Worm (Caenorhabditis elegans) whole organism, L4 larva: ENCODE results near the gene F33G12.7.

Experiments used
- D1046.2 ChIP-seq: fragments of 200-800 bp; sonication (Bioruptor generic); IDR thresholded peaks from 2 replicates; pipeline ENCODE4 v1.3.6; 2022; ENCODE audit warnings: missing genetic modification characterization, missing compliant biosample characterization
- F26F4.8 ChIP-seq: fragments of 200-800 bp; sonication (Bioruptor generic); conservative IDR thresholded peaks from 2 replicates; pipeline ENCODE4 v1.3.6; 2022; ENCODE audit warnings: missing genetic modification characterization, missing compliant biosample characterization
- T20F7.1 ChIP-seq: fragments of 200-800 bp; sonication (Bioruptor generic); optimal IDR thresholded peaks from 2 replicates; lab custom pipeline; 2018; ENCODE audit warnings: mild to moderate bottlenecking, missing genetic modification characterization, missing compliant biosample characterization
- Y105C5A.15 ChIP-seq: fragments of 200-800 bp; sonication (Bioruptor generic); IDR thresholded peaks from 2 replicates; pipeline ENCODE4 v1.3.6; 2022; ENCODE audit warnings: missing genetic modification characterization, missing compliant biosample characterization
- Y75B8A.6 ChIP-seq: fragments of 200-800 bp; sonication (Bioruptor generic); IDR thresholded peaks from 2 replicates; pipeline ENCODE4 v1.3.6; 2022; ENCODE audit warnings: missing genetic modification reagents, missing genetic modification characterization, missing compliant biosample characterization
- ZK546.5 ChIP-seq, 2 experiments: sonication (generic microtip); optimal IDR thresholded peaks; 2 replicates each; lab custom pipeline; 2017; ENCODE audit warnings: missing biosample characterization in 2 of 2, missing genetic modification characterization in 2 of 2
- aha-1 ChIP-seq: fragments of 150-350 bp; peaks from one replicate; lab custom pipeline; 2014; ENCODE audit warnings: missing biosample characterization, missing genetic modification characterization
- ceh-32 ChIP-seq: sonication (generic microtip); optimal IDR thresholded peaks from 2 replicates; lab custom pipeline; 2016; ENCODE audit warnings: mild to moderate bottlenecking, missing genetic modification characterization, missing compliant biosample characterization; ENCODE audit not compliant: poor library complexity
- ceh-82 ChIP-seq: sonication (generic microtip); optimal IDR thresholded peaks from 2 replicates; lab custom pipeline; 2017; ENCODE audit warnings: missing biosample characterization, missing genetic modification characterization
- ces-1 ChIP-seq: fragments of 150-350 bp; sonication (generic microtip); optimal IDR thresholded peaks from 4 replicates; lab custom pipeline; 2014; ENCODE audit warnings: missing biosample characterization, missing genetic modification reagents, missing genetic modification characterization
- cey-2 ChIP-seq: sonication (generic microtip); optimal IDR thresholded peaks from 3 replicates; lab custom pipeline; 2017; ENCODE audit warnings: missing genetic modification characterization, mild to moderate bottlenecking, missing compliant biosample characterization, antibody characterized with exemption, borderline replicate concordance; ENCODE audit not compliant: insufficient read depth
- dmd-6 ChIP-seq: fragments of 200-800 bp; sonication (Bioruptor generic); IDR thresholded peaks from 2 replicates; pipeline ENCODE4 v1.3.6; 2022; ENCODE audit warnings: missing genetic modification reagents, missing genetic modification characterization, missing compliant biosample characterization
- dmd-8 ChIP-seq: fragments of 200-800 bp; sonication (Bioruptor generic); IDR thresholded peaks from 2 replicates; pipeline ENCODE4 v1.3.6; 2022; ENCODE audit warnings: missing genetic modification characterization, missing compliant biosample characterization
- dmd-9 ChIP-seq: fragments of 200-800 bp; sonication (Bioruptor generic); IDR thresholded peaks from 2 replicates; pipeline ENCODE4 v1.3.6; 2022; ENCODE audit warnings: missing genetic modification reagents, missing genetic modification characterization, missing compliant biosample characterization
- dpl-1 ChIP-seq: fragments of 150-350 bp; optimal IDR thresholded peaks from 2 replicates; lab custom pipeline; 2014; ENCODE audit warnings: missing biosample characterization, missing genetic modification reagents, missing genetic modification characterization
- egl-27 ChIP-seq: sonication (generic microtip); optimal IDR thresholded peaks from 3 replicates; lab custom pipeline; 2017; ENCODE audit warnings: missing biosample characterization, missing genetic modification reagents, missing genetic modification characterization
- fkh-10 ChIP-seq: fragments of 150-350 bp; optimal IDR thresholded peaks from 2 replicates; lab custom pipeline; 2014; ENCODE audit warnings: missing biosample characterization, missing genetic modification reagents, missing genetic modification characterization
- fos-1 ChIP-seq: fragments of 150-350 bp; optimal IDR thresholded peaks from 2 replicates; lab custom pipeline; 2014; ENCODE audit warnings: missing biosample characterization, missing genetic modification characterization
- hlh-11 ChIP-seq: fragments of 200-800 bp; sonication (Bioruptor generic); optimal IDR thresholded peaks from 2 replicates; lab custom pipeline; 2018; ENCODE audit warnings: mild to moderate bottlenecking, missing genetic modification characterization, missing compliant biosample characterization
- lin-1 ChIP-seq: fragments of 200-800 bp; sonication (Bioruptor generic); IDR thresholded peaks from 2 replicates; pipeline ENCODE4 v1.3.6; 2022; ENCODE audit warnings: missing genetic modification reagents, missing genetic modification characterization, missing compliant biosample characterization
- lin-29 ChIP-seq: fragments of 200-800 bp; sonication (Bioruptor generic); IDR thresholded peaks from 2 replicates; pipeline ENCODE4 v1.3.6; 2022; ENCODE audit warnings: missing genetic modification reagents, missing genetic modification characterization, missing compliant biosample characterization
- lin-38 ChIP-seq: fragments of 200-800 bp; sonication (Bioruptor generic); IDR thresholded peaks from 2 replicates; pipeline ENCODE4 v1.3.6; 2022; ENCODE audit warnings: missing genetic modification reagents, missing genetic modification characterization, missing compliant biosample characterization
- lin-39 ChIP-seq: fragments of 150-350 bp; optimal IDR thresholded peaks from 2 replicates; lab custom pipeline; 2014; ENCODE audit warnings: missing biosample characterization, missing genetic modification reagents, missing genetic modification characterization
- lir-3 ChIP-seq: sonication (generic microtip); optimal IDR thresholded peaks from 2 replicates; lab custom pipeline; 2016; ENCODE audit warnings: mild to moderate bottlenecking, missing genetic modification characterization, missing compliant biosample characterization
- madf-5 ChIP-seq, 2 experiments: fragments of 200-800 bp; sonication (Bioruptor generic); IDR thresholded peaks; 2 replicates each; pipeline ENCODE4 v1.3.6; 2022; ENCODE audit warnings: missing compliant biosample characterization in 2 of 2, missing genetic modification characterization in 2 of 2
- madf-9 ChIP-seq: fragments of 200-800 bp; sonication (Bioruptor generic); conservative IDR thresholded peaks from 2 replicates; pipeline ENCODE4 v1.3.6; 2022; ENCODE audit warnings: missing genetic modification reagents, missing genetic modification characterization, missing compliant biosample characterization
- mxl-2 ChIP-seq: fragments of 200-800 bp; sonication (Bioruptor generic); conservative IDR thresholded peaks from 2 replicates; pipeline ENCODE4 v1.3.6; 2022; ENCODE audit warnings: missing genetic modification reagents, missing genetic modification characterization, missing compliant biosample characterization
- mxl-3 ChIP-seq: fragments of 200-800 bp; sonication (Bioruptor generic); optimal IDR thresholded peaks from 2 replicates; lab custom pipeline; 2018; ENCODE audit warnings: mild to moderate bottlenecking, missing genetic modification characterization, missing compliant biosample characterization
- nhr-102 ChIP-seq: sonication (generic microtip); optimal IDR thresholded peaks from 2 replicates; lab custom pipeline; 2016; ENCODE audit warnings: mild to moderate bottlenecking, missing genetic modification characterization, moderate library complexity, missing compliant biosample characterization
- nhr-11 ChIP-seq: fragments of 150-350 bp; optimal IDR thresholded peaks from 2 replicates; lab custom pipeline; 2014; ENCODE audit warnings: missing biosample characterization, missing genetic modification characterization
- nhr-28 ChIP-seq: fragments of 150-350 bp; optimal IDR thresholded peaks from 2 replicates; lab custom pipeline; 2014; ENCODE audit warnings: missing biosample characterization, missing genetic modification characterization
- nhr-41 ChIP-seq: fragments of 200-800 bp; sonication (Bioruptor generic); IDR thresholded peaks from 2 replicates; pipeline ENCODE4 v1.3.6; 2022; ENCODE audit warnings: missing genetic modification reagents, missing genetic modification characterization, missing compliant biosample characterization
- php-3 ChIP-seq: fragments of 200-800 bp; sonication (Bioruptor generic); IDR thresholded peaks from 2 replicates; pipeline ENCODE4 v1.3.6; 2022; ENCODE audit warnings: missing genetic modification reagents, missing genetic modification characterization, missing compliant biosample characterization
- skn-1 ChIP-seq: fragments of 150-350 bp; optimal IDR thresholded peaks from 2 replicates; lab custom pipeline; 2014; ENCODE audit warnings: missing biosample characterization, missing genetic modification characterization
- snpc-1.2 ChIP-seq: fragments of 200-800 bp; sonication (Bioruptor generic); IDR thresholded peaks from 2 replicates; pipeline ENCODE4 v1.3.6; 2022; ENCODE audit warnings: missing genetic modification reagents, missing genetic modification characterization, missing compliant biosample characterization
- spr-3 ChIP-seq: fragments of 200-800 bp; sonication (Bioruptor generic); optimal IDR thresholded peaks from 2 replicates; lab custom pipeline; 2018; ENCODE audit warnings: mild to moderate bottlenecking, missing genetic modification characterization, missing compliant biosample characterization
- tra-1 ChIP-seq: fragments of 200-800 bp; sonication (Bioruptor generic); IDR thresholded peaks from 2 replicates; pipeline ENCODE4 v1.3.6; 2022; ENCODE audit warnings: missing genetic modification reagents, missing genetic modification characterization, missing compliant biosample characterization
- vab-7 ChIP-seq: fragments of 200-800 bp; sonication (Bioruptor generic); IDR thresholded peaks from 2 replicates; pipeline ENCODE4 v1.3.6; 2022; ENCODE audit warnings: missing genetic modification reagents, missing genetic modification characterization, missing compliant biosample characterization
- zfp-2 ChIP-seq: sonication (generic microtip); optimal IDR thresholded peaks from 2 replicates; lab custom pipeline; 2016; ENCODE audit warnings: mild to moderate bottlenecking, missing genetic modification characterization, missing compliant biosample characterization
- zfp-3 ChIP-seq: fragments of 200-800 bp; sonication (Bioruptor generic); conservative IDR thresholded peaks from 2 replicates; pipeline ENCODE4 v1.3.6; 2022; ENCODE audit warnings: missing genetic modification reagents, missing genetic modification characterization, missing compliant biosample characterization
- ztf-11 ChIP-seq: fragments of 150-350 bp; optimal IDR thresholded peaks from 2 replicates; lab custom pipeline; 2014; ENCODE audit warnings: missing biosample characterization, missing genetic modification characterization
- ztf-7 ChIP-seq: fragments of 150-350 bp; optimal IDR thresholded peaks from 2 replicates; lab custom pipeline; 2014; ENCODE audit warnings: missing biosample characterization, missing genetic modification characterization

F33G12.7 gene

DNA sequence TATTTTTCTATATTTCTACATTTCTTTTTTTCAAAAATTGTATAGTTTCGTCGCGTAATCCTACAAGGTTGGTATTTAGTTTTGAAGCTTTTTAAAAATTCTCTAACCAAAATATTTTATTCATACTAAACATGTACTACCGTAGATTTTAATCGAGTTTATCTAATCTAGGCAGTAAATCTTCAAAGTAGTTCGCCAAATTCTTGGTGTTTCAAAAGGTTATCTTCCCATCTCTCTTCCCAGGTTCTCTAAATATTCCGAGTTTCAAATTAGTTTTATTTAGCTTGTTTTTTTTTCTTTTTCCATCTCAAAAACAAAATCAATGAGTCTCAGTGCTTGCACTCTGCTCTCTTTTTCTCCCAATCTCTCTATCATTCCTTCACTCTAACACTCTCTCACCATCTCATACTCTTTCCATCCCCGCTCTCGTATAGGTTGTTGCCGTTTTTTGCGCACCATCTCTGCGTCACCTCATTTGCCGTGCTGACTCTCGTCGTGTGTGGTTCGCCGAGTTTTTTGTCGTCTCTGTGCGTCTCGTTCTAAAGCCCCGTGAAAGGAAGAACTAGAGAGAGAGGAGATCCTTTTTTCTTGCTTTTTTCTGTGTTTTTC is 23.4 kb downstream of the F33G12.7 start (continued):
- TF ChIP-seq lir-3 (tag; lab: Kevin White, UChicago) (no peak), egl-27 (tag; lab: Kevin White, UChicago) (no peak), zfp-2 (tag; lab: Kevin White, UChicago) (no peak), nhr-11 (tag; lab: Kevin White, UChicago) (peak; percentile 63), tra-1 (GFP tag; lab: Robert Waterston, UW) (0 out of 2 replicates have a peak, but pooled peaks have one; percentile 3), dmd-8 (GFP tag; lab: Robert Waterston, UW) (no peak), fos-1 (tag; lab: Kevin White, UChicago) (no peak), ces-1 (peak; percentile 33), lin-39 (tag; lab: Kevin White, UChicago) (no peak), D1046.2 (GFP tag; lab: Robert Waterston, UW) (no peak)

DNA sequence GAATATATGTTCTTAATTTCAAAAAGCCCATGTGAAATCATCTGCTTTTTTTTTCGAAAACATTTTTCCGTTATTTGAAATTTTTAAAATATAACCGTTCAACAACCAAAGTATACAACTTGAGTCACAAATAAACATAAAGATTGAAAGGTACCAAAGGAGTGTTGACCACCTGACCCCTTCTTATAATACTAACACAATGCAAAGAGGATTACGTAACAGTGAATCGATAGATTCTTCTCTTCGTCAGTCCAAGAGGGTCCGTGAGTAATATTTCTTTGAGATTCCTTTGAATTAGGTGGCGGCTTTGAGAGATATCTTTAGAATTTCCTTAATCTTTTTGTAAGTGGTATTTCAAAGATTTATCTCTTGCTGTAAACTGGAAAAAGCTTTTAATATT is 24.3 kb downstream of the F33G12.7 start:
- TF ChIP-seq aha-1 (tag; lab: Kevin White, UChicago) (peak; percentile 7), ceh-32 (tag; lab: Kevin White, UChicago) (no peak)

DNA sequence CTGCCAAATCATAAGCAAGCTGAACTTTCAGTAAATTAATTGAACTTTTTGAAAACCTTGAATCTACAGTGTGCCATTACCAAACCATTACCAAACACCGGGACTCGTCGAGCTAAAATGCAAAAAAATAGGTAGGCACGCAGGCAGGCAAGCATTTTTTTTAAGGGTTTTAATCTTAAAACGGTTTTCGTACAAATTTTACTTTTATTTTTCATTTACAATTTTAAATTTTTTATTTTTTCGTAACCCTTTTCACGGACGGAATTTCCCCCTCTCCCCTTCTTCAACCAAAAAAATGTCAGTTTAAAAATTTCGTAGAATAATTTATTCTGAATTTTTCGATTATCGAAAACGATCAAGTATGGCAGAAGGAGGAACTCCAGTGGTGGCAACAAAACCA is 26.1 kb downstream of the F33G12.7 start, which contains the start of gene F59A6.2:
TSS of gene F59A6.2 (plus strand) at position 301 of the 400 bp plus-strand sequence.
- peak; percentile 53 for TF ChIP-seq aha-1 (tag; lab: Kevin White, UChicago)
- TF ChIP-seq zfp-3 = no peak
- TF ChIP-seq, all 104 proteins: peak for 1

DNA sequence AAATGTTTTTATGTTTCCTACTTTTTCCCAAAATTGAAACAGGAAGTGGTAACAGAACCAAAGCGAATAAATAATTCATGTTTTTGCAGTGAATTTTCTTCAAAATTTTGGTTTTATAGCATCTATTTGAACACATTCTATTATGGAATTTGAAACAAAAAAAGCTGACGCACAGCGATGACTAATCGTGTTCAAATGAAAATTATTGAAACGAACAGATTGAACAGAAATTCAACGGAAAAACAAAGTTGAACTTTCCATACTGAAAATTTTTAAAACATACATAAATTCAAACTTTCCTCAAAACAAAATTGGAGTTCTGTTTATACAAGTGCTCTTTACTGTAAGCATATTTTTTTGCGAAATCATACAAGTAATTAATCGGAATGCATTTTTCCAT is 28.5 kb downstream of the F33G12.7 start, which contains the start of gene F59A6.12:
TSS of gene F59A6.12 (minus strand) at position 101 of the 400 bp plus-strand sequence.
- TF ChIP-seq skn-1 (tag; lab: Kevin White, UChicago) (no peak), cey-2 (tag; lab: Kevin White, UChicago) (no peak), Y105C5A.15 (GFP tag; lab: Robert Waterston, UW) (no peak), php-3 (GFP tag; lab: Robert Waterston, UW) (no peak), mxl-3 (GFP tag; lab: Kevin White, UChicago) (no peak), Y75B8A.6 (GFP tag; lab: Robert Waterston, UW) (no peak), ztf-11 (tag; lab: Kevin White, UChicago) (no peak), ZK546.5 (tag; optimal IDR thresholded peaks at IDR 0.05; lab: Kevin White, UChicago) (no peak), madf-9 (GFP tag; lab: Robert Waterston, UW) (no peak), snpc-1.2 (no peak), lin-38 (GFP tag; lab: Robert Waterston, UW) (no peak), F26F4.8 (GFP tag; lab: Robert Waterston, UW) (no peak), nhr-102 (no peak), ceh-32 (tag; lab: Kevin White, UChicago) (no peak), vab-7 (GFP tag; lab: Robert Waterston, UW) (no peak), lin-1 (no peak), ceh-82 (tag; lab: Kevin White, UChicago) (no peak), zfp-2 (tag; lab: Kevin White, UChicago) (no peak), ces-1 (no peak), madf-5 (GFP tag; IDR thresholded peaks at IDR 0.05; lab: Robert Waterston, UW) (no peak)
- TF ChIP-seq, all 104 proteins: peak for 0

DNA sequence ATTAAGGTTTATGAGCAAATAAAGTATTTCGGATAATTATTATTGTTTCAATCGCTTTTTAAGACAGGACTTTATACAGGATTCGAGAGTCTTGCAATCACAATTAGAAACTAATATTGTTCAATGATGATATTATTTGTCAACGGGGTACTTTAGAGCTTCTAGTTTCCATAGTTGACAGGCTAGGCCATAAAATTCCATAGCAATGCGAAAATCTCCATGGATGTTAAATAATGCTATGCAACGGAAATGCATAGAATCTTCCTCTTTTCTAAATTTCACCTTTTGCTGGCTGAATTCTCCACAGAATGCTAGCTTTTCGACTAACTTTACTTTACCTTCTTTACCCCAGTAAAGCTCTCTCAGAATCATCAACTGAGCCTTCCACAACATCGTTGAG is 32.4 kb downstream of the F33G12.7 start, which contains the start of gene F59A6.3:
TSS of gene F59A6.3 (plus strand) at position 301 of the 400 bp plus-strand sequence.
- TF ChIP-seq dmd-9 (GFP tag; lab: Robert Waterston, UW) = no peak
- no peak for TF ChIP-seq D1046.2 (GFP tag; lab: Robert Waterston, UW)
- TF ChIP-seq Y105C5A.15 (GFP tag; lab: Robert Waterston, UW) = no peak
- no peak for TF ChIP-seq hlh-11 (tag; lab: Kevin White, UChicago)
- TF ChIP-seq nhr-41 (GFP tag; lab: Robert Waterston, UW) = no peak
- TF ChIP-seq ztf-7 (tag; lab: Kevin White, UChicago) = no peak
- no peak for TF ChIP-seq dmd-6 (GFP tag; lab: Robert Waterston, UW)
- TF ChIP-seq nhr-11 (tag; lab: Kevin White, UChicago) = no peak
- TF ChIP-seq mxl-2 = no peak
- no peak for TF ChIP-seq T20F7.1
- TF ChIP-seq lin-1 = no peak
- no peak for TF ChIP-seq ZK546.5 (tag; optimal IDR thresholded peaks at IDR 0.05; lab: Kevin White, UChicago)
- TF ChIP-seq fkh-10 = no peak
- TF ChIP-seq snpc-1.2 = no peak
- no peak for TF ChIP-seq nhr-28 (tag; lab: Kevin White, UChicago)
- TF ChIP-seq spr-3 (GFP tag; lab: Kevin White, UChicago) = no peak
- no peak for TF ChIP-seq lin-29 (GFP tag; lab: Robert Waterston, UW)
- TF ChIP-seq dpl-1 (GFP tag; lab: Kevin White, UChicago) = no peak
- TF ChIP-seq, all 104 proteins: peak for 0
